Fruit fly (Drosophila melanogaster) whole organism, prepupa: ENCODE results near the gene hid.

Source experiments
- Blimp-1 ChIP-seq: fragments of 200-800 bp; sonication (Bioruptor generic); optimal IDR thresholded peaks from 3 replicates; lab custom pipeline; 2017; ENCODE audit warnings: missing biosample characterization, missing genetic modification characterization, mild to moderate bottlenecking, moderate library complexity, missing genetic modification reagents
- CG10669 ChIP-seq: fragments of 200-800 bp; sonication (Bioruptor generic); optimal IDR thresholded peaks from 3 replicates; lab custom pipeline; 2018; ENCODE audit warnings: missing biosample characterization, mild to moderate bottlenecking, missing genetic modification characterization, moderate library complexity
- CG6854 ChIP-seq: fragments of 200-800 bp; sonication (Bioruptor generic); optimal IDR thresholded peaks from 2 replicates; lab custom pipeline; 2017; ENCODE audit warnings: missing biosample characterization, mild to moderate bottlenecking, missing genetic modification characterization

DNA sequence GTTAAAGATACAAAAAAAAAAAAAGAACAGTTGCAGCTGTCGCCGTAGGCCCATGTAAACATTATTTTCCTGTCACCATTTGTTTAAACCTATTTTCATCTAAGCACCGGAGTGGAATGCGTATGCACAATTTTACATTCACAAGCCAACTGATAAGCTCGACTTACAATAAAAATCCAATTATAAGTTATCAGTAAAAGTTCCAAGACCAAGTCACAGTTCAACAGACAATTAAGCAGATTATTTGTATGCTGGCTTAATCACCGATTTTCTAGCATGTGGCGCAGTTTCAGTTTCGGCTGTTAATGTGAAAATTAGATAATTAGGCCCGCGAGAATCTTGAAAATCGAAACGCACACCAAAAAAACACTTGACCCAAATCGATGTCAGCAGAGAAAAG, 36.8 kb upstream of the hid start:
- TF ChIP-seq CG6854 (GFP tag; lab: Kevin White, UChicago), result no peak
- TF ChIP-seq CG10669, result no peak
- no peak for TF ChIP-seq Blimp-1 (GFP tag; lab: Kevin White, UChicago)
